Worm (Caenorhabditis elegans): ENCODE measurements around the gene gap-1.

ce11 chrX:2164751-2165150, 27.6 kb upstream of the gap-1 start, which contains the start of gene F48B9.3:
- TF ChIP-seq ceh-82 (tag; optimal IDR thresholded peaks at IDR 0.05) (no peak), lir-3 (tag; optimal IDR thresholded peaks at IDR 0.05; ENCODE audit: poor library complexity) (no peak)
